ENCODE assay signal across 2 fruit fly cellular contexts in genomic region chrX:7066608-7067007, dm6.
TF ChIP-seq lines count a peak whose summit lies in the region.

No protein-coding gene starts in this region.

- peak; percentile 63 for TF ChIP-seq CTCF in whole organism, embryonic (GFP tag; optimal IDR thresholded peaks at IDR 0.05; lab: Kevin White, UChicago)

TF ChIP-seq in Kc167, 6 proteins besides CTCF, POLR2A, EP300 and RAD21:
- TF ChIP-seq h (optimal IDR thresholded peaks at IDR 0.05; lab: Kevin White, UChicago) (no peak), psq (optimal IDR thresholded peaks at IDR 0.05; lab: Kevin White, UChicago) (peak; percentile 68)
TF ChIP-seq in Kc167: peak in this region for 1.

TF ChIP-seq in whole organism, embryonic, 481 proteins besides CTCF, POLR2A, EP300 and RAD21 (continues in another document):
- no peak for TF ChIP-seq ERR (GFP tag; optimal IDR thresholded peaks at IDR 0.05; lab: Kevin White, UChicago)
- TF ChIP-seq aop (GFP tag; IDR thresholded peaks at IDR 0.05; lab: Robert Waterston, UW), result no peak
- peak; percentile 26 for TF ChIP-seq CG14710 (tag; optimal IDR thresholded peaks at IDR 0.05; lab: Kevin White, UChicago)
- TF ChIP-seq CG3726 (GFP tag; IDR thresholded peaks at IDR 0.05; lab: Robert Waterston, UW), result no peak
- no peak for TF ChIP-seq abd-A (tag; optimal IDR thresholded peaks at IDR 0.05; lab: Kevin White, UChicago)
- TF ChIP-seq CG2116 (GFP tag; optimal IDR thresholded peaks at IDR 0.05; lab: Kevin White, UChicago), result peak; percentile 1
- TF ChIP-seq CG17612 (GFP tag; IDR thresholded peaks at IDR 0.05; lab: Robert Waterston, UW), result no peak
- no peak for TF ChIP-seq dati (GFP tag; IDR thresholded peaks at IDR 0.05; lab: Robert Waterston, UW)
- no peak for TF ChIP-seq CG9797 (GFP tag; optimal IDR thresholded peaks at IDR 0.05; lab: Kevin White, UChicago)
- TF ChIP-seq CG1024 (GFP tag; IDR thresholded peaks at IDR 0.05; lab: Robert Waterston, UW), result no peak
- TF ChIP-seq chm (GFP tag; IDR thresholded peaks at IDR 0.05; lab: Robert Waterston, UW), result no peak
- TF ChIP-seq dysf (GFP tag; IDR thresholded peaks at IDR 0.05; lab: Robert Waterston, UW), result no peak
- no peak for TF ChIP-seq Dbx (GFP tag; IDR thresholded peaks at IDR 0.05; lab: Robert Waterston, UW)
- TF ChIP-seq vvl (GFP tag; IDR thresholded peaks at IDR 0.05; lab: Robert Waterston, UW), result no peak
- no peak for TF ChIP-seq CG33557 (GFP tag; optimal IDR thresholded peaks at IDR 0.05; lab: Kevin White, UChicago)
- TF ChIP-seq CG11560 (tag; IDR thresholded peaks at IDR 0.05; lab: Robert Waterston, UW), result peak; percentile 96
- no peak for TF ChIP-seq CG15073 (GFP tag; optimal IDR thresholded peaks at IDR 0.05; lab: Kevin White, UChicago)
- TF ChIP-seq CG5953 (GFP tag; IDR thresholded peaks at IDR 0.05; lab: Robert Waterston, UW), result no peak
- peak; percentile 30 for TF ChIP-seq BEAF-32 (GFP tag; optimal IDR thresholded peaks at IDR 0.05; lab: Kevin White, UChicago)
- TF ChIP-seq stwl (tag; optimal IDR thresholded peaks at IDR 0.05; lab: Kevin White, UChicago), result peak; percentile 74
- no peak for TF ChIP-seq CG7556 (GFP tag; optimal IDR thresholded peaks at IDR 0.05; lab: Kevin White, UChicago)
- TF ChIP-seq Dref (GFP tag; IDR thresholded peaks at IDR 0.05; lab: Robert Waterston, UW), result peak; percentile 63
- TF ChIP-seq CG18476 (GFP tag; optimal IDR thresholded peaks at IDR 0.05; lab: Kevin White, UChicago), result no peak
- no peak for TF ChIP-seq CG3163 (GFP tag; optimal IDR thresholded peaks at IDR 0.05; lab: Kevin White, UChicago)
- TF ChIP-seq CG8089 (GFP tag; optimal IDR thresholded peaks at IDR 0.05; lab: Kevin White, UChicago), result no peak
- no peak for TF ChIP-seq CG11695 (GFP tag; IDR thresholded peaks at IDR 0.05; lab: Robert Waterston, UW)
- TF ChIP-seq CG13424 (tag; optimal IDR thresholded peaks at IDR 0.05; lab: Kevin White, UChicago), result no peak
- TF ChIP-seq disco-r (GFP tag; optimal IDR thresholded peaks at IDR 0.05; lab: Kevin White, UChicago), result no peak
- TF ChIP-seq dmrt99B (tag; optimal IDR thresholded peaks at IDR 0.05; lab: Kevin White, UChicago), result no peak
- TF ChIP-seq btn (GFP tag; optimal IDR thresholded peaks at IDR 0.05; lab: Kevin White, UChicago), result no peak
- TF ChIP-seq exex (tag; optimal IDR thresholded peaks at IDR 0.05; lab: Kevin White, UChicago), result no peak
- TF ChIP-seq Vsx1 (GFP tag; optimal IDR thresholded peaks at IDR 0.05; lab: Kevin White, UChicago), result no peak
- no peak for TF ChIP-seq CG6813 (GFP tag; optimal IDR thresholded peaks at IDR 0.05; lab: Kevin White, UChicago)
- TF ChIP-seq CG1603 (tag; optimal IDR thresholded peaks at IDR 0.05; lab: Kevin White, UChicago), result peak; percentile 4
- no peak for TF ChIP-seq vnd (GFP tag; IDR thresholded peaks at IDR 0.05; lab: Robert Waterston, UW; ENCODE audit: partially characterized antibody)
- peak; percentile 44; the same call in 1 of the 2 replicates for TF ChIP-seq CG13287 (GFP tag; IDR thresholded peaks at IDR 0.05; lab: Robert Waterston, UW; ENCODE audit: partially characterized antibody)
- no peak for TF ChIP-seq inv (GFP tag; IDR thresholded peaks at IDR 0.05; lab: Robert Waterston, UW; ENCODE audit: partially characterized antibody)
- TF ChIP-seq H2.0 (GFP tag; IDR thresholded peaks at IDR 0.05; lab: Robert Waterston, UW), result no peak
- no peak for TF ChIP-seq PHDP (tag; optimal IDR thresholded peaks at IDR 0.05; lab: Kevin White, UChicago)
- no peak for TF ChIP-seq ftz-f1 (GFP tag; optimal IDR thresholded peaks at IDR 0.05; lab: Kevin White, UChicago)
- no peak for TF ChIP-seq D19B (GFP tag; optimal IDR thresholded peaks at IDR 0.05; lab: Kevin White, UChicago)
- TF ChIP-seq ken (GFP tag; IDR thresholded peaks at IDR 0.05; lab: Robert Waterston, UW), result no peak
- TF ChIP-seq chinmo (GFP tag; IDR thresholded peaks at IDR 0.05; lab: Robert Waterston, UW; ENCODE audit: partially characterized antibody), result no peak
- no peak for TF ChIP-seq CG12769 (tag; optimal IDR thresholded peaks at IDR 0.05; lab: Kevin White, UChicago)
- TF ChIP-seq ATbp (GFP tag; optimal IDR thresholded peaks at IDR 0.05; lab: Kevin White, UChicago), result no peak
- no peak for TF ChIP-seq Doc2 (GFP tag; IDR thresholded peaks at IDR 0.05; lab: Robert Waterston, UW)
- no peak for TF ChIP-seq da (GFP tag; optimal IDR thresholded peaks at IDR 0.05; lab: Kevin White, UChicago)
- no peak for TF ChIP-seq ranshi (GFP tag; IDR thresholded peaks at IDR 0.05; lab: Robert Waterston, UW)
- TF ChIP-seq usp (GFP tag; optimal IDR thresholded peaks at IDR 0.05; lab: Kevin White, UChicago), result no peak
- TF ChIP-seq CG10979 (tag; optimal IDR thresholded peaks at IDR 0.05; lab: Kevin White, UChicago), result no peak
- TF ChIP-seq so (GFP tag; IDR thresholded peaks at IDR 0.05; lab: Robert Waterston, UW), result no peak
- peak; percentile 3 for TF ChIP-seq Sry-δ (GFP tag; optimal IDR thresholded peaks at IDR 0.05; lab: Kevin White, UChicago)
- peak; percentile 87 for TF ChIP-seq E2f2 (GFP tag; IDR thresholded peaks at IDR 0.05; lab: Robert Waterston, UW)
- no peak for TF ChIP-seq dimm (GFP tag; IDR thresholded peaks at IDR 0.05; lab: Robert Waterston, UW)
- TF ChIP-seq B-H1 (GFP tag; IDR thresholded peaks at IDR 0.05; lab: Robert Waterston, UW), result no peak
- TF ChIP-seq CG7271 (tag; optimal IDR thresholded peaks at IDR 0.05; lab: Kevin White, UChicago), result no peak
- TF ChIP-seq sna (GFP tag; IDR thresholded peaks at IDR 0.05; lab: Robert Waterston, UW; ENCODE audit: partially characterized antibody), result no peak
- no peak for TF ChIP-seq CG12659 (GFP tag; optimal IDR thresholded peaks at IDR 0.05; lab: Kevin White, UChicago)
- no peak for TF ChIP-seq CG32772 (GFP tag; IDR thresholded peaks at IDR 0.05; lab: Robert Waterston, UW)
- no peak for TF ChIP-seq Med (GFP tag; lab: Kevin White, UChicago)
- no peak for TF ChIP-seq CG14860 (GFP tag; IDR thresholded peaks at IDR 0.05; lab: Robert Waterston, UW; ENCODE audit: partially characterized antibody)
- TF ChIP-seq CG13296 (GFP tag; optimal IDR thresholded peaks at IDR 0.05; lab: Kevin White, UChicago), result no peak
- TF ChIP-seq Lpt (GFP tag; optimal IDR thresholded peaks at IDR 0.05; lab: Kevin White, UChicago), result no peak
- no peak for TF ChIP-seq Fer1 (GFP tag; optimal IDR thresholded peaks at IDR 0.05; lab: Kevin White, UChicago)
- no peak for TF ChIP-seq CG10321 (GFP tag; IDR thresholded peaks at IDR 0.05; lab: Robert Waterston, UW)
- no peak for TF ChIP-seq Dek (tag; optimal IDR thresholded peaks at IDR 0.05; lab: Kevin White, UChicago)
- TF ChIP-seq CG8765 (GFP tag; IDR thresholded peaks at IDR 0.05; lab: Robert Waterston, UW), result no peak
- TF ChIP-seq Mes4 (GFP tag; optimal IDR thresholded peaks at IDR 0.05; lab: Kevin White, UChicago), result no peak
- TF ChIP-seq fd96Cb (tag; optimal IDR thresholded peaks at IDR 0.05; lab: Kevin White, UChicago), result no peak
- no peak for TF ChIP-seq CG12236 (GFP tag; optimal IDR thresholded peaks at IDR 0.05; lab: Kevin White, UChicago)
- TF ChIP-seq grn (GFP tag; optimal IDR thresholded peaks at IDR 0.05; lab: Kevin White, UChicago), result no peak
- no peak for TF ChIP-seq pho (GFP tag; optimal IDR thresholded peaks at IDR 0.05; lab: Kevin White, UChicago)
- TF ChIP-seq peb (GFP tag; IDR thresholded peaks at IDR 0.05; lab: Robert Waterston, UW), result no peak
- peak; percentile 47 for TF ChIP-seq pzg (GFP tag; optimal IDR thresholded peaks at IDR 0.05; lab: Kevin White, UChicago)
- no peak for TF ChIP-seq otp (GFP tag; IDR thresholded peaks at IDR 0.05; lab: Robert Waterston, UW)
- TF ChIP-seq CG10543 (GFP tag; optimal IDR thresholded peaks at IDR 0.05; lab: Kevin White, UChicago), result no peak
- TF ChIP-seq Dp (GFP tag; optimal IDR thresholded peaks at IDR 0.05; lab: Kevin White, UChicago), result peak; percentile 88
- TF ChIP-seq CG33213 (GFP tag; optimal IDR thresholded peaks at IDR 0.05; lab: Kevin White, UChicago), result no peak
- peak; percentile 35 for TF ChIP-seq CG31365 (tag; optimal IDR thresholded peaks at IDR 0.05; lab: Kevin White, UChicago)
- no peak for TF ChIP-seq CoRest (tag; optimal IDR thresholded peaks at IDR 0.05; lab: Kevin White, UChicago)
- no peak for TF ChIP-seq sens-2 (GFP tag; IDR thresholded peaks at IDR 0.05; lab: Robert Waterston, UW)
- no peak for TF ChIP-seq wek (GFP tag; optimal IDR thresholded peaks at IDR 0.05; lab: Kevin White, UChicago)
- TF ChIP-seq pum (GFP tag; optimal IDR thresholded peaks at IDR 0.05; lab: Kevin White, UChicago), result no peak
- no peak for TF ChIP-seq eve (GFP tag; optimal IDR thresholded peaks at IDR 0.05; lab: Kevin White, UChicago)
- no peak for TF ChIP-seq Dad (GFP tag; optimal IDR thresholded peaks at IDR 0.05; lab: Kevin White, UChicago)
- no peak for TF ChIP-seq CG4707 (GFP tag; optimal IDR thresholded peaks at IDR 0.05; lab: Kevin White, UChicago)
- TF ChIP-seq Camta (GFP tag; optimal IDR thresholded peaks at IDR 0.05; lab: Kevin White, UChicago), result no peak
- no peak for TF ChIP-seq CG16863 (GFP tag; optimal IDR thresholded peaks at IDR 0.05; lab: Kevin White, UChicago)
- no peak for TF ChIP-seq klu (GFP tag; IDR thresholded peaks at IDR 0.05; lab: Robert Waterston, UW)
- TF ChIP-seq pan (optimal IDR thresholded peaks at IDR 0.05; lab: Kevin White, UChicago), result no peak
- TF ChIP-seq pan (GFP tag; optimal IDR thresholded peaks at IDR 0.05 in 1 of 2, IDR thresholded peaks at IDR 0.05 in 1 of 2), result no peak
- no peak for TF ChIP-seq CG12155 (GFP tag; optimal IDR thresholded peaks at IDR 0.05; lab: Kevin White, UChicago)
- TF ChIP-seq CG9437 (GFP tag; optimal IDR thresholded peaks at IDR 0.05; lab: Kevin White, UChicago), result peak; percentile 90
- no peak for TF ChIP-seq nom (GFP tag; optimal IDR thresholded peaks at IDR 0.05; lab: Kevin White, UChicago)
- no peak for TF ChIP-seq Atf3 (GFP tag; optimal IDR thresholded peaks at IDR 0.05; lab: Kevin White, UChicago)
